Worm (Caenorhabditis elegans): ENCODE data around the gene egl-26.

Gene egl-26

DNA sequence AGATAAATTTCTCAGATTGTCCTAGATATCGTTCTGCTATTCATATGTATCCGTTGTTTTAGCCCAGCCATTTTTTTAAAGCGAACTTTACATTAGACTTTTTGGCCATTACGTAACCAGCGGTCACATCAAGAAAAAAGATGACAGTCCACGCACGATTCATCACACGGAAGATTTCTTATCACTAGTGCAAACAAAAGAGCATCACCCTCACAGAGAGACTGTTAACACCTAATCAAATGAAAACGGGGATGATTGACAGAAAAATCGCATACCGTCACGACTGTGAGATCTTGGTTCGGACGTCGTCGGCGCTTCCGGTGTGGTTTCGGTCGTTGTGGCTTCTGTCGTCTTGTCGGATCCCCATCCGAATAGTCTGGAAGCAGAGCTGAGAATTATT is 7.2 kb downstream of the egl-26 start:
- peak in 1 of 2 experiments; percentile 7 for TF ChIP-seq lin-35 (GFP tag; optimal IDR thresholded peaks at IDR 0.05)
- no peak for TF ChIP-seq nhr-76 (tag; optimal IDR thresholded peaks at IDR 0.05)
- no peak for TF ChIP-seq nhr-71 (tag; optimal IDR thresholded peaks at IDR 0.05)

DNA sequence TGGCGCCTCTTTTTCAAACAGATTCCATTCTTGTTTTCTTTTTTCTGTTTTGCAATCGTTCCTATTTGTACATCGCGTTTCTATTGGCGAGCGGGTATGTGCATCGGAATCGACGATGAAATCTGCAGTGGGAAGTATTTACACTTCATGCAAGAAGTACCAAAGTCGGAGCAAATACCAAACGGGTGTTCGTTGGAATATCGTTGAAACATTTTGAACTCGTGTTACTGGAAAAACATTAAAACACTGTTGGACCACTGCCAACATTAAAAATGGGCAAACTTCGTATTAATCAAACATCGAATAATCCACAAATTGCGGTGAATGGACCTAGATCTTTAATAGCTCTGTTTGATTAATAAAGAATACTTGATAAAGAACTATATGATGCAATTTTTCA is 9.7 kb downstream of the egl-26 start, which contains the start of gene C23H3.9:
TSS of gene C23H3.9 (minus strand) at position 101 of the 400 bp plus-strand sequence.
- TF ChIP-seq aly-2 (tag; optimal IDR thresholded peaks at IDR 0.05) (no peak), pqm-1 (tag; optimal IDR thresholded peaks at IDR 0.05) (no peak), ets-5 (GFP tag; IDR thresholded peaks at IDR 0.05) (no peak), snpc-4 (tag; optimal IDR thresholded peaks at IDR 0.05) (no peak), nhr-12 (tag; optimal IDR thresholded peaks at IDR 0.05) (no peak), snu-23 (GFP tag; optimal IDR thresholded peaks at IDR 0.05) (no peak), sox-4 (tag; optimal IDR thresholded peaks at IDR 0.05) (no peak), elt-2 (tag; optimal IDR thresholded peaks at IDR 0.05) (no peak)

DNA sequence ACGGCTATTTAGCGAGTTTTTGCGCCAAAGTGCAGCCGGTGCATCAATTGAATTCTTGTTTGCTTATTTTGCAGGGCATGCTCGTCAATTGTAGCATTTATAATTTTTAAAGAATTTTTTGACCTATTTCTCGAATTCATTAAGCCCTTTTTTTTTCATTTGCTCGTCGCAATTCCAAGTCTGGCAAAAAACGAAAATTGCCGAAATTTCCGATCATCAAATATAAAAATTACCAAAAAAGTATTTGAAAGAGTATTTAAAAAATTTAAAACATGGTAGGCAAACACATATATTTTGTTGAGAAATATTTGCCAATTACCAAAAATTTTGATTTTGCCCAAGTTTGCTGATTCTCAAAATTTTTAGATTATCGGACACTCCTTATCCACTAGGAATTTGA is 14.7 kb downstream of the egl-26 start, which contains the start of gene C50D2.6:
TSS of gene C50D2.6 (plus strand) at position 301 of the 400 bp plus-strand sequence.
- TF ChIP-seq C16A3.4 (tag; optimal IDR thresholded peaks at IDR 0.05) (no peak), nhr-84 (tag; optimal IDR thresholded peaks at IDR 0.05) (no peak), unc-130 (tag; optimal IDR thresholded peaks at IDR 0.05) (no peak), C34B4.2 (tag; optimal IDR thresholded peaks at IDR 0.05) (no peak), fkh-4 (tag; optimal IDR thresholded peaks at IDR 0.05; ENCODE audit: borderline replicate concordance) (no peak), nhr-76 (tag; optimal IDR thresholded peaks at IDR 0.05) (no peak)

- TF ChIP-seq efl-1 (optimal IDR thresholded peaks at IDR 0.05) (no peak), efl-1 (GFP tag; optimal IDR thresholded peaks at IDR 0.05 in 1 of 2) (peak in 1 of 2 experiments; percentile 59), mab-9 (GFP tag; IDR thresholded peaks at IDR 0.05) (no peak)
Measured at ce11 chrII:86794-87193, 17.3 kb downstream of the egl-26 start.

ce11 chrII:87937-88336 is 18.5 kb downstream of the egl-26 start:
- no peak for TF ChIP-seq skn-1 (tag; optimal IDR thresholded peaks at IDR 0.05)
- TF ChIP-seq tlp-1 (tag; optimal IDR thresholded peaks at IDR 0.05): no peak
- TF ChIP-seq nhr-20 (tag; optimal IDR thresholded peaks at IDR 0.05): no peak
- no peak for TF ChIP-seq isw-1 (GFP tag; IDR thresholded peaks at IDR 0.05)
- no peak for TF ChIP-seq ztf-11 (tag; optimal IDR thresholded peaks at IDR 0.05)
- no peak for TF ChIP-seq lin-14 (GFP tag; optimal IDR thresholded peaks at IDR 0.05)
- no peak for TF ChIP-seq elt-3 (tag; optimal IDR thresholded peaks at IDR 0.05)
- TF ChIP-seq vab-15 (tag; optimal IDR thresholded peaks at IDR 0.05): no peak
- TF ChIP-seq nhr-11 (tag; optimal IDR thresholded peaks at IDR 0.05): no peak
- TF ChIP-seq unc-130 (tag; optimal IDR thresholded peaks at IDR 0.05): no peak
- TF ChIP-seq alr-1 (tag; optimal IDR thresholded peaks at IDR 0.05; ENCODE audit: borderline replicate concordance): no peak
- TF ChIP-seq F16B12.6 (tag; optimal IDR thresholded peaks at IDR 0.05): no peak
- TF ChIP-seq mab-9 (GFP tag; IDR thresholded peaks at IDR 0.05): no peak
- no peak for TF ChIP-seq ces-1 (GFP tag; optimal IDR thresholded peaks at IDR 0.05)
- no peak for TF ChIP-seq C34B4.2 (tag; optimal IDR thresholded peaks at IDR 0.05)

DNA sequence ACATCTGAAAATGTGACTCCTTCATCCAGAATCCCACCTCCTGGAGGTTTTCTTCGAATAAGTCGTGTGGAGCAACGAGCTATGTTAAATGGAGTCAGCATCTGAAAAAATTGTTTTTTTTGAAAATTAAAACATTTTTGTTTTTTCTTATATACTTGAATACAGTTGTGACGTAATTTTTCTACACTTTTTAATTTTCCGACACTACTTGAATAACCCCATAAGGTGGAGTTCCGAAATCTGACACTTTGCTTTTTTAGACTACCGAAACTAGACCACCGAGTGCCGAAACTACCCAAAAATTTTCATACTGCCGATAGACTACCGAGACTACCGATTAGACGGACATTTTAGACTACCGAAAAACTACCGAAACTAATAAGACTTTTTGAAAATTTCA is 22.0 kb downstream of the egl-26 start, which contains the start of gene mcat-1:
TSS of gene mcat-1 (minus strand) at position 101 of the 400 bp plus-strand sequence.
- TF ChIP-seq alr-1 (tag; optimal IDR thresholded peaks at IDR 0.05; ENCODE audit: borderline replicate concordance): no peak
- TF ChIP-seq nhr-76 (tag; optimal IDR thresholded peaks at IDR 0.05): no peak
- TF ChIP-seq tlp-1 (tag; optimal IDR thresholded peaks at IDR 0.05): no peak
- no peak for TF ChIP-seq ceh-82 (tag; optimal IDR thresholded peaks at IDR 0.05)
- TF ChIP-seq ama-1 (optimal IDR thresholded peaks at IDR 0.05): no peak
- TF ChIP-seq nhr-28 (tag; optimal IDR thresholded peaks at IDR 0.05): no peak
- no peak for TF ChIP-seq ceh-90 (tag; optimal IDR thresholded peaks at IDR 0.05)
- no peak for TF ChIP-seq lin-35 (GFP tag; optimal IDR thresholded peaks at IDR 0.05)
- no peak for TF ChIP-seq mef-2 (tag; optimal IDR thresholded peaks at IDR 0.05)
- TF ChIP-seq dpl-1 (GFP tag; optimal IDR thresholded peaks at IDR 0.05): no peak
- TF ChIP-seq ceh-63 (GFP tag; optimal IDR thresholded peaks at IDR 0.05): no peak
- TF ChIP-seq F16B12.6 (tag; optimal IDR thresholded peaks at IDR 0.05): no peak
- no peak for TF ChIP-seq C16A3.4 (tag; optimal IDR thresholded peaks at IDR 0.05)
- no peak for TF ChIP-seq nhr-77 (tag; optimal IDR thresholded peaks at IDR 0.05)
- no peak for TF ChIP-seq elt-3 (tag; optimal IDR thresholded peaks at IDR 0.05)
- TF ChIP-seq lin-39 (tag; optimal IDR thresholded peaks at IDR 0.05): no peak
- TF ChIP-seq ztf-4 (tag; optimal IDR thresholded peaks at IDR 0.05): no peak
- no peak for TF ChIP-seq nhr-20 (tag; optimal IDR thresholded peaks at IDR 0.05)
- TF ChIP-seq unc-130 (tag; optimal IDR thresholded peaks at IDR 0.05): no peak

Measured in whole organism, L1 larva.